Fruit fly (Drosophila melanogaster) whole organism, embryonic: Measurements from ENCODE around the gene Nepl20.
A peak's percentile ranks its signal among the peaks of the same experiment; 100 is the strongest.

ENCODE experiments used
- Antp ChIP-seq: fragments of 200-800 bp; sonication (Bioruptor generic); optimal IDR thresholded peaks from 3 replicates; lab custom pipeline; 2016; ENCODE audit warnings: missing biosample characterization, missing genetic modification characterization
- CG10959 ChIP-seq: fragments of 200-800 bp; sonication (Bioruptor generic); IDR thresholded peaks from 2 replicates; pipeline ENCODE4 v1.3.6; 2022; ENCODE audit warnings: missing biosample characterization, missing genetic modification characterization
- CG10979 ChIP-seq: fragments of 200-800 bp; sonication (Bioruptor generic); optimal IDR thresholded peaks from 2 replicates; lab custom pipeline; 2018; ENCODE audit warnings: missing biosample characterization, mild to moderate bottlenecking, missing genetic modification characterization, moderate library complexity
- CG11085 ChIP-seq: fragments of 200-800 bp; sonication (Bioruptor generic); IDR thresholded peaks from 2 replicates; pipeline ENCODE4 v1.3.6; 2022; ENCODE audit warnings: missing biosample characterization, missing genetic modification characterization
- CG11695 ChIP-seq: fragments of 200-800 bp; sonication (Bioruptor generic); IDR thresholded peaks from 3 replicates; pipeline ENCODE4 v1.3.6; 2022; ENCODE audit warnings: missing biosample characterization, missing genetic modification characterization
- CG11696 ChIP-seq: fragments of 200-800 bp; sonication (Bioruptor generic); IDR thresholded peaks from 2 replicates; pipeline ENCODE4 v1.3.6; 2022; ENCODE audit warnings: missing biosample characterization, missing genetic modification characterization
- CG12659 ChIP-seq: fragments of 200-800 bp; sonication (Bioruptor generic); optimal IDR thresholded peaks from 3 replicates; lab custom pipeline; 2017; ENCODE audit warnings: mild to moderate bottlenecking, missing biosample characterization, missing genetic modification reagents, missing genetic modification characterization
- CG15479 ChIP-seq: fragments of 200-800 bp; sonication (Bioruptor generic); optimal IDR thresholded peaks from 3 replicates; lab custom pipeline; 2019; ENCODE audit warnings: missing biosample characterization, mild to moderate bottlenecking, missing genetic modification characterization, moderate library complexity
- CG18011 ChIP-seq: fragments of 200-800 bp; sonication (Bioruptor generic); optimal IDR thresholded peaks from 2 replicates; lab custom pipeline; 2017; ENCODE audit warnings: missing biosample characterization, missing genetic modification characterization, mild to moderate bottlenecking, moderate library complexity, missing genotype
- CG2116 ChIP-seq: fragments of 200-800 bp; sonication (Bioruptor generic); optimal IDR thresholded peaks from 3 replicates; lab custom pipeline; 2018; ENCODE audit warnings: missing biosample characterization, mild to moderate bottlenecking, missing genetic modification characterization
- CG4282 ChIP-seq: fragments of 200-800 bp; sonication (Bioruptor generic); optimal IDR thresholded peaks from 2 replicates; lab custom pipeline; 2016; ENCODE audit warnings: missing biosample characterization, missing genetic modification characterization
- CG4424 ChIP-seq: fragments of 200-800 bp; sonication (Bioruptor generic); optimal IDR thresholded peaks from 3 replicates; lab custom pipeline; 2016; ENCODE audit warnings: missing biosample characterization, missing genetic modification characterization
- CG4730 ChIP-seq: fragments of 200-800 bp; sonication (Bioruptor generic); IDR thresholded peaks from 2 replicates; pipeline ENCODE4 v1.3.6; 2022; ENCODE audit warnings: missing biosample characterization, missing genetic modification characterization
- CG5953 ChIP-seq: fragments of 200-800 bp; sonication (Bioruptor generic); IDR thresholded peaks from 2 replicates; pipeline ENCODE4 v1.3.6; 2022; ENCODE audit warnings: missing biosample characterization, missing genetic modification characterization
- CG6654 ChIP-seq: fragments of 200-800 bp; sonication (Bioruptor generic); optimal IDR thresholded peaks from 2 replicates; lab custom pipeline; 2017; ENCODE audit warnings: missing biosample characterization, mild to moderate bottlenecking, missing genetic modification characterization
- CG6689 ChIP-seq: fragments of 200-800 bp; sonication (Bioruptor generic); IDR thresholded peaks from 2 replicates; pipeline ENCODE4 v1.3.6; 2022; ENCODE audit warnings: missing biosample characterization, missing genetic modification characterization
- CG6791 ChIP-seq: fragments of 200-800 bp; sonication (Bioruptor generic); IDR thresholded peaks from 3 replicates; pipeline ENCODE4 v1.3.6; 2022; ENCODE audit warnings: missing biosample characterization, missing genetic modification characterization; ENCODE audit not compliant: partially characterized antibody
- CG6854 ChIP-seq: fragments of 200-800 bp; sonication (Bioruptor generic); optimal IDR thresholded peaks from 3 replicates; lab custom pipeline; 2017; ENCODE audit warnings: missing biosample characterization, mild to moderate bottlenecking, missing genetic modification characterization
- Dad ChIP-seq: fragments of 200-800 bp; sonication (Bioruptor generic); optimal IDR thresholded peaks from 3 replicates; lab custom pipeline; 2016; ENCODE audit warnings: missing biosample characterization, missing genetic modification characterization
- HLHmδ ChIP-seq: fragments of 200-800 bp; sonication (Bioruptor generic); optimal IDR thresholded peaks from 2 replicates; lab custom pipeline; 2018; ENCODE audit warnings: missing biosample characterization, mild to moderate bottlenecking, missing genetic modification characterization, moderate library complexity
- Hr39 ChIP-seq: fragments of >200 bp; optimal IDR thresholded peaks from 2 replicates; lab custom pipeline; 2017
- Lhr ChIP-seq: fragments of 200-800 bp; sonication (Bioruptor generic); optimal IDR thresholded peaks from 3 replicates; lab custom pipeline; 2017; ENCODE audit warnings: mild to moderate bottlenecking, missing biosample characterization, missing genetic modification reagents, missing genetic modification characterization
- MESR4 ChIP-seq: fragments of 200-800 bp; sonication (Bioruptor generic); optimal IDR thresholded peaks from 2 replicates; lab custom pipeline; 2018; ENCODE audit warnings: missing biosample characterization, mild to moderate bottlenecking, missing genetic modification characterization, moderate library complexity
- MTF-1 ChIP-seq: fragments of 200-800 bp; sonication (Bioruptor generic); optimal IDR thresholded peaks from 2 replicates; lab custom pipeline; 2018; ENCODE audit warnings: missing biosample characterization, mild to moderate bottlenecking, missing genetic modification characterization, borderline replicate concordance
- PHDP ChIP-seq: fragments of 200-800 bp; sonication (Bioruptor generic); optimal IDR thresholded peaks from 3 replicates; lab custom pipeline; 2018; ENCODE audit warnings: missing biosample characterization, mild to moderate bottlenecking, missing genetic modification characterization, moderate library complexity
- Ptx1 ChIP-seq: fragments of 200-800 bp; sonication (Bioruptor generic); IDR thresholded peaks from 2 replicates; pipeline ENCODE4 v1.3.6; 2022; ENCODE audit warnings: missing biosample characterization, missing genetic modification characterization
- Side ChIP-seq: fragments of 200-800 bp; sonication (Bioruptor generic); optimal IDR thresholded peaks from 2 replicates; lab custom pipeline; 2016; ENCODE audit warnings: missing biosample characterization, missing genetic modification characterization
- Trl ChIP-seq, 3 experiments: fragments of >200 bp in 2 of 3; fragments of 200-800 bp in 1 of 3; sonication (Bioruptor generic) in 1 of 3; optimal IDR thresholded peaks; 2 replicates in 1 of 3; 3 replicates in 2 of 3; lab custom pipeline; 2016 to 2017; ENCODE audit warnings: missing biosample characterization in 1 of 3, missing genetic modification characterization in 1 of 3
- Xbp1 ChIP-seq: fragments of 200-800 bp; sonication (Bioruptor generic); optimal IDR thresholded peaks from 3 replicates; lab custom pipeline; 2016; ENCODE audit warnings: missing biosample characterization, mild to moderate bottlenecking, missing genetic modification characterization
- Xrp1 ChIP-seq: fragments of 200-800 bp; sonication (Bioruptor generic); IDR thresholded peaks from 2 replicates; pipeline ENCODE4 v1.3.6; 2022; ENCODE audit warnings: missing biosample characterization, missing genetic modification characterization
- YL-1 ChIP-seq: fragments of 200-800 bp; sonication (Bioruptor generic); optimal IDR thresholded peaks from 3 replicates; lab custom pipeline; 2017; ENCODE audit warnings: missing biosample characterization, mild to moderate bottlenecking, missing genetic modification characterization
- ac ChIP-seq: fragments of 200-800 bp; sonication (Bioruptor generic); optimal IDR thresholded peaks from 3 replicates; lab custom pipeline; 2017; ENCODE audit warnings: missing biosample characterization, mild to moderate bottlenecking, missing genetic modification characterization
- al ChIP-seq: fragments of 200-800 bp; sonication (Bioruptor generic); IDR thresholded peaks from 2 replicates; pipeline ENCODE4 v1.3.6; 2022; ENCODE audit warnings: missing biosample characterization, missing genetic modification characterization
- ash1 ChIP-seq: fragments of 200-800 bp; sonication (Bioruptor generic); optimal IDR thresholded peaks from 2 replicates; lab custom pipeline; 2018; ENCODE audit warnings: missing biosample characterization, mild to moderate bottlenecking, missing genetic modification characterization
- az2 ChIP-seq: fragments of 200-800 bp; sonication (Bioruptor generic); optimal IDR thresholded peaks from 3 replicates; lab custom pipeline; 2016; ENCODE audit warnings: missing biosample characterization, missing genetic modification characterization
- chif ChIP-seq, 2 experiments: fragments of 200-800 bp; sonication (Bioruptor generic); optimal IDR thresholded peaks; 3 replicates each; lab custom pipeline; 2016; ENCODE audit warnings: missing biosample characterization in 2 of 2, missing genetic modification characterization in 2 of 2
- chm ChIP-seq: fragments of 200-800 bp; sonication (Bioruptor generic); IDR thresholded peaks from 2 replicates; pipeline ENCODE4 v1.3.6; 2022; ENCODE audit warnings: missing biosample characterization, missing genetic modification characterization
- dati ChIP-seq: fragments of 200-800 bp; sonication (Bioruptor generic); IDR thresholded peaks from 2 replicates; pipeline ENCODE4 v1.3.6; 2022; ENCODE audit warnings: missing biosample characterization, missing genetic modification characterization
- fd64A ChIP-seq: fragments of 200-800 bp; sonication (Bioruptor generic); optimal IDR thresholded peaks from 3 replicates; lab custom pipeline; 2018; ENCODE audit warnings: missing biosample characterization, mild to moderate bottlenecking, missing genetic modification characterization
- fd96Cb ChIP-seq: fragments of 200-800 bp; sonication (Bioruptor generic); optimal IDR thresholded peaks from 2 replicates; lab custom pipeline; 2018; ENCODE audit warnings: missing biosample characterization, mild to moderate bottlenecking, missing genetic modification characterization, moderate library complexity
- gem ChIP-seq: fragments of 200-800 bp; sonication (Bioruptor generic); optimal IDR thresholded peaks from 2 replicates; lab custom pipeline; 2019; ENCODE audit warnings: missing biosample characterization, mild to moderate bottlenecking, missing genetic modification characterization, moderate library complexity
- hth ChIP-seq: fragments of >200 bp; optimal IDR thresholded peaks from 2 replicates; lab custom pipeline; 2017; ENCODE audit warnings: inconsistent platforms
- pan ChIP-seq, 4 experiments: fragments of >200 bp in 3 of 4; fragments of 200-800 bp in 1 of 4; sonication (Bioruptor generic) in 1 of 4; optimal IDR thresholded peaks in 3 of 4; IDR thresholded peaks in 1 of 4; 2 replicates each; pipeline versions ENCODE4 v1.3.6 to Lab custom; 2017 to 2022; ENCODE audit warnings: missing biosample characterization in 2 of 4, missing genetic modification characterization in 2 of 4, mixed read lengths in 1 of 4
- repo ChIP-seq: fragments of 200-800 bp; sonication (Bioruptor generic); optimal IDR thresholded peaks from 2 replicates; lab custom pipeline; 2016; ENCODE audit warnings: missing biosample characterization, missing genetic modification characterization
- row ChIP-seq: fragments of 200-800 bp; sonication (Bioruptor generic); IDR thresholded peaks from 3 replicates; pipeline ENCODE4 v1.3.6; 2022; ENCODE audit warnings: missing biosample characterization, missing genetic modification characterization
- tin ChIP-seq: fragments of 200-800 bp; sonication (Bioruptor generic); optimal IDR thresholded peaks from 3 replicates; lab custom pipeline; 2016; ENCODE audit warnings: missing biosample characterization, missing genetic modification characterization
- trem ChIP-seq: fragments of 200-800 bp; optimal IDR thresholded peaks from 3 replicates; lab custom pipeline; 2019; ENCODE audit warnings: missing biosample characterization, mild to moderate bottlenecking, missing genetic modification characterization, moderate library complexity
- twi ChIP-seq: fragments of 200-800 bp; optimal IDR thresholded peaks from 2 replicates; lab custom pipeline; 2019; ENCODE audit warnings: missing biosample characterization, mild to moderate bottlenecking, missing genetic modification characterization, moderate library complexity

Nepl20 gene

dm6 chr3R:28831626-28832267 lies 48.8 kb upstream of the Nepl20 start, which contains the start of gene WASp (continued):
- TF ChIP-seq CG15479 (GFP tag; lab: Kevin White, UChicago) (no peak), CG6689 (GFP tag; lab: Robert Waterston, UW) (peak; percentile 36; the same call in 1 of the 2 replicates), Antp (peak; percentile 66), repo (GFP tag; lab: Kevin White, UChicago) (peak; percentile 76), chif (GFP tag; optimal IDR thresholded peaks at IDR 0.05; lab: Kevin White, UChicago) (peak; percentile 54 to 75), CG6854 (GFP tag; lab: Kevin White, UChicago) (no peak), CG18011 (GFP tag; lab: Kevin White, UChicago) (peak; percentile 66), Lhr (GFP tag; lab: Kevin White, UChicago) (peak; percentile 89), al (GFP tag; lab: Robert Waterston, UW) (peak; percentile 30; the same call in 1 of the 2 replicates), HLHmδ (GFP tag; lab: Kevin White, UChicago) (no peak), YL-1 (GFP tag; lab: Kevin White, UChicago) (peak; percentile 89), ash1 (GFP tag; lab: Kevin White, UChicago) (peak; percentile 51), ac (no peak), Hr39 (lab: Kevin White, UChicago) (no peak), fd64A (GFP tag; lab: Kevin White, UChicago) (no peak), CG4282 (GFP tag; lab: Kevin White, UChicago) (peak; percentile 56), trem (tag; lab: Kevin White, UChicago) (peak; percentile 70), CG12659 (GFP tag; lab: Kevin White, UChicago) (peak; percentile 94), CG4730 (peak; percentile 50), CG10979 (tag; lab: Kevin White, UChicago) (peak; percentile 39), Trl (optimal IDR thresholded peaks at IDR 0.05; lab: Kevin White, UChicago) (no peak), Trl (GFP tag; optimal IDR thresholded peaks at IDR 0.05; lab: Kevin White, UChicago) (peak; percentile 87), CG4424 (GFP tag; lab: Kevin White, UChicago) (peak; percentile 65), CG11696 (GFP tag; lab: Robert Waterston, UW) (0 out of 2 replicates have a peak, but pooled peaks have one; percentile 46), pan (optimal IDR thresholded peaks at IDR 0.05; lab: Kevin White, UChicago) (no peak), pan (GFP tag; optimal IDR thresholded peaks at IDR 0.05 in 1 of 2, IDR thresholded peaks at IDR 0.05 in 1 of 2) (peak in 1 of 2 experiments; percentile 65), MESR4 (peak; percentile 66), CG6654 (GFP tag; lab: Kevin White, UChicago) (peak; percentile 8), CG5953 (GFP tag; lab: Robert Waterston, UW) (0 out of 2 replicates have a peak, but pooled peaks have one; percentile 22), row (peak; percentile 75), Side (GFP tag; lab: Kevin White, UChicago) (peak; percentile 82), hth (lab: Kevin White, UChicago) (no peak), chm (GFP tag; lab: Robert Waterston, UW) (peak; percentile 77), Ptx1 (GFP tag; lab: Robert Waterston, UW) (peak; percentile 60; the same call in 1 of the 2 replicates), Xbp1 (GFP tag; lab: Kevin White, UChicago) (peak; percentile 80), CG10959 (GFP tag; lab: Robert Waterston, UW) (no peak), gem (no peak), az2 (GFP tag; lab: Kevin White, UChicago) (peak; percentile 32), CG6791 (peak; percentile 55; the same call in 2 of the 3 replicates), CG11695 (GFP tag; lab: Robert Waterston, UW) (0 out of 3 replicates have a peak, but pooled peaks have one; percentile 43), Dad (GFP tag; lab: Kevin White, UChicago) (peak; percentile 68), MTF-1 (peak; percentile 60), Xrp1 (GFP tag; lab: Robert Waterston, UW) (peak; percentile 20; the same call in 1 of the 2 replicates), CG11085 (GFP tag; lab: Robert Waterston, UW) (peak; percentile 33; the same call in 1 of the 2 replicates), dati (GFP tag; lab: Robert Waterston, UW) (0 out of 2 replicates have a peak, but pooled peaks have one; percentile 29), fd96Cb (tag; lab: Kevin White, UChicago) (peak; percentile 13), twi (tag; lab: Kevin White, UChicago) (no peak), PHDP (tag; lab: Kevin White, UChicago) (no peak), CG2116 (peak; percentile 86), tin (GFP tag; lab: Kevin White, UChicago) (peak; percentile 49)
